Worm (Caenorhabditis elegans) whole organism, late embryonic: ENCODE data around the gene F57A8.1.

ENCODE experiments used
- C08G9.2 ChIP-seq: sonication (generic microtip); optimal IDR thresholded peaks from 2 replicates; lab custom pipeline; 2016; ENCODE audit warnings: mild to moderate bottlenecking, missing genetic modification characterization, moderate library complexity, missing compliant biosample characterization
- F13H6.1 ChIP-seq: sonication (generic microtip); optimal IDR thresholded peaks from 2 replicates; lab custom pipeline; 2016; ENCODE audit warnings: missing genetic modification characterization, missing compliant biosample characterization
- K02D7.2 ChIP-seq: sonication (generic microtip); optimal IDR thresholded peaks from 2 replicates; lab custom pipeline; 2017; ENCODE audit warnings: mild to moderate bottlenecking, missing genetic modification characterization, missing compliant biosample characterization
- K09A11.1 ChIP-seq: sonication (generic microtip); optimal IDR thresholded peaks from 2 replicates; lab custom pipeline; 2017; ENCODE audit warnings: antibody characterized with exemption, mild to moderate bottlenecking, missing genetic modification characterization, missing compliant biosample characterization; ENCODE audit not compliant: insufficient read depth
- T23F11.4 ChIP-seq: fragments of 200-800 bp; sonication (Bioruptor generic); optimal IDR thresholded peaks from 2 replicates; lab custom pipeline; 2018; ENCODE audit warnings: mild to moderate bottlenecking, missing genetic modification characterization, missing compliant biosample characterization
- Y22D7AL.16 ChIP-seq: sonication (generic microtip); optimal IDR thresholded peaks from 2 replicates; lab custom pipeline; 2016; ENCODE audit warnings: missing genetic modification characterization, missing compliant biosample characterization
- ahr-1 ChIP-seq: sonication (generic microtip); optimal IDR thresholded peaks from 2 replicates; lab custom pipeline; 2016; ENCODE audit warnings: missing genetic modification characterization, missing compliant biosample characterization
- ceh-14 ChIP-seq: sonication (generic microtip); optimal IDR thresholded peaks from 2 replicates; lab custom pipeline; 2016; ENCODE audit warnings: missing genotype, missing genetic modification characterization, missing compliant biosample characterization
- ceh-19 ChIP-seq: fragments of 200-800 bp; sonication (Bioruptor generic); optimal IDR thresholded peaks from 2 replicates; lab custom pipeline; 2018; ENCODE audit warnings: mild to moderate bottlenecking, missing genetic modification characterization, missing compliant biosample characterization
- ceh-30 ChIP-seq: fragments of 150-350 bp; optimal IDR thresholded peaks from 2 replicates; lab custom pipeline; 2014; ENCODE audit warnings: missing biosample characterization, missing genetic modification characterization
- ceh-45 ChIP-seq: fragments of 200-800 bp; sonication (Bioruptor generic); IDR thresholded peaks from 2 replicates; pipeline ENCODE4 v1.3.6; 2022; ENCODE audit warnings: missing genetic modification reagents, missing genetic modification characterization, missing compliant biosample characterization
- che-1 ChIP-seq: sonication (generic microtip); optimal IDR thresholded peaks from 2 replicates; lab custom pipeline; 2016; ENCODE audit warnings: mild to moderate bottlenecking, missing genetic modification characterization, missing compliant biosample characterization
- dmd-4 ChIP-seq: sonication (generic microtip); optimal IDR thresholded peaks from 2 replicates; lab custom pipeline; 2016; ENCODE audit warnings: borderline replicate concordance, missing genetic modification characterization, missing compliant biosample characterization
- ets-4 ChIP-seq: sonication (generic microtip); optimal IDR thresholded peaks from 2 replicates; lab custom pipeline; 2016; ENCODE audit warnings: missing genetic modification characterization, missing compliant biosample characterization
- eyg-1 ChIP-seq: sonication (generic microtip); optimal IDR thresholded peaks from 2 replicates; lab custom pipeline; 2016; ENCODE audit warnings: missing genotype, missing genetic modification characterization, missing compliant biosample characterization
- fkh-6 ChIP-seq: sonication (generic microtip); optimal IDR thresholded peaks from 2 replicates; lab custom pipeline; 2016; ENCODE audit warnings: missing genetic modification characterization, missing compliant biosample characterization
- gmeb-2 ChIP-seq: sonication (generic microtip); optimal IDR thresholded peaks from 2 replicates; lab custom pipeline; 2016; ENCODE audit warnings: missing genetic modification characterization, inconsistent platforms, missing compliant biosample characterization
- hlh-6 ChIP-seq: sonication (generic microtip); optimal IDR thresholded peaks from 2 replicates; lab custom pipeline; 2016; ENCODE audit warnings: missing genotype, missing genetic modification characterization, missing compliant biosample characterization
- lim-6 ChIP-seq: sonication (generic microtip); optimal IDR thresholded peaks from 2 replicates; lab custom pipeline; 2016; ENCODE audit warnings: missing genetic modification characterization, missing compliant biosample characterization
- lin-11 ChIP-seq: fragments of 200-800 bp; sonication (Bioruptor generic); optimal IDR thresholded peaks from 2 replicates; lab custom pipeline; 2018; ENCODE audit warnings: mild to moderate bottlenecking, missing genetic modification characterization, missing compliant biosample characterization
- madf-2 ChIP-seq: sonication (generic microtip); optimal IDR thresholded peaks from 2 replicates; lab custom pipeline; 2017; ENCODE audit warnings: missing genetic modification characterization, missing compliant biosample characterization
- mec-3 ChIP-seq: sonication (generic microtip); optimal IDR thresholded peaks from 2 replicates; lab custom pipeline; 2016; ENCODE audit warnings: borderline replicate concordance, missing genetic modification characterization, missing compliant biosample characterization
- nhr-11 ChIP-seq: fragments of 150-350 bp; optimal IDR thresholded peaks from 2 replicates; lab custom pipeline; 2014; ENCODE audit warnings: missing biosample characterization, missing genetic modification characterization
- nhr-232 ChIP-seq: sonication (generic microtip); optimal IDR thresholded peaks from 2 replicates; lab custom pipeline; 2016; ENCODE audit warnings: missing genetic modification characterization, missing compliant biosample characterization
- npax-4 ChIP-seq: sonication (generic microtip); optimal IDR thresholded peaks from 2 replicates; lab custom pipeline; 2016; ENCODE audit warnings: missing genetic modification characterization, missing compliant biosample characterization
- odd-2 ChIP-seq: sonication (generic microtip); optimal IDR thresholded peaks from 2 replicates; lab custom pipeline; 2017; ENCODE audit warnings: antibody characterized with exemption, mild to moderate bottlenecking, missing genetic modification characterization, missing compliant biosample characterization
- pag-3 ChIP-seq: sonication (generic microtip); optimal IDR thresholded peaks from 2 replicates; lab custom pipeline; 2016; ENCODE audit warnings: missing compliant biosample characterization, missing genetic modification characterization, borderline replicate concordance
- pat-9 ChIP-seq: fragments of 200-800 bp; sonication (Bioruptor generic); optimal IDR thresholded peaks from 2 replicates; lab custom pipeline; 2018; ENCODE audit warnings: mild to moderate bottlenecking, missing genetic modification characterization, moderate library complexity, missing compliant biosample characterization
- pax-1 ChIP-seq: fragments of 150-350 bp; optimal IDR thresholded peaks from 2 replicates; lab custom pipeline; 2014; ENCODE audit warnings: missing biosample characterization, missing genetic modification characterization
- pha-4 ChIP-seq: fragments of 150-350 bp; optimal IDR thresholded peaks from 2 replicates; lab custom pipeline; 2018; ENCODE audit warnings: missing biosample characterization, missing genetic modification reagents, missing genetic modification characterization
- pqm-1 ChIP-seq: sonication (generic microtip); optimal IDR thresholded peaks from 2 replicates; lab custom pipeline; 2016; ENCODE audit warnings: missing genetic modification characterization, missing compliant biosample characterization
- ref-2 ChIP-seq: sonication (generic microtip); optimal IDR thresholded peaks from 2 replicates; lab custom pipeline; 2016; ENCODE audit warnings: missing genetic modification characterization, missing compliant biosample characterization
- sdc-2 ChIP-seq: sonication (generic microtip); optimal IDR thresholded peaks from 2 replicates; lab custom pipeline; 2016; ENCODE audit warnings: missing genotype, missing genetic modification characterization, missing compliant biosample characterization
- syd-9 ChIP-seq: sonication (generic microtip); optimal IDR thresholded peaks from 2 replicates; lab custom pipeline; 2016; ENCODE audit warnings: mild to moderate bottlenecking, missing genetic modification characterization, moderate library complexity, missing compliant biosample characterization
- tbx-7 ChIP-seq: sonication (generic microtip); optimal IDR thresholded peaks from 2 replicates; lab custom pipeline; 2016; ENCODE audit warnings: missing genotype, missing genetic modification characterization, missing compliant biosample characterization
- unc-42 ChIP-seq: sonication (generic microtip); optimal IDR thresholded peaks from 2 replicates; lab custom pipeline; 2016; ENCODE audit warnings: missing genotype, missing genetic modification characterization, missing compliant biosample characterization
- unc-55 ChIP-seq: sonication (generic microtip); optimal IDR thresholded peaks from 2 replicates; lab custom pipeline; 2017; ENCODE audit warnings: missing biosample characterization, missing genetic modification reagents, missing genetic modification characterization
- unc-86 ChIP-seq: sonication (generic microtip); optimal IDR thresholded peaks from 2 replicates; lab custom pipeline; 2016; ENCODE audit warnings: missing genetic modification characterization, missing compliant biosample characterization

F57A8.1 gene

ce11 chrV:10047189-10047588 is 10.0 kb downstream of the F57A8.1 start:
- no peak for TF ChIP-seq nhr-232 (tag; lab: Kevin White, UChicago)
- no peak for TF ChIP-seq ref-2 (tag; lab: Kevin White, UChicago)
- no peak for TF ChIP-seq ahr-1 (tag; lab: Kevin White, UChicago)
- TF ChIP-seq, all 69 proteins: peak for 0

ce11 chrV:10049192-10049816 is 12.2 kb downstream of the F57A8.1 start:
- 0 out of 2 replicates have a peak, but pooled peaks have one; percentile 33 for TF ChIP-seq ceh-45
- TF ChIP-seq, all 69 proteins: peak for 1; not testable (repeated sequence) for 68

DNA sequence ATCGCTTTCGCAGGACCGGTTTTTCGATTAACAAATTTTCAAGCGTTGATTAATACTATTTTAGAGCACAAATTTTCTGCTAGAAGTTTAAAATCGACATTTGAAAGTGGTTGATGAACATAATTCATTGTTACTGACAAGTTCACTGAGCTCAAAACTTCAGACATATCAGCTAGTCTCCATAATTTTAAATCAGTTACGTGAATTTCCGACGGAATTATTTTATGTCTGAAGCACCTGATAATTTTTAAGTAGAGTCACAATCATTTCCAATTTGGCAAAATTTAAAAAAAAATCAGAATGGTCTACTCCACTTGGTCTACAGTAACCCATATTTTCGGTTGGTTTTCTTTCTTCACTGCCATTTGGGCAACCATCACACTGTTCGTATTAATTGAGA is 14.7 kb downstream of the F57A8.1 start, which contains the start of gene str-118:
TSS of gene str-118 (plus strand) at position 301 of the 400 bp plus-strand sequence.
- TF ChIP-seq pat-9 (tag; lab: Kevin White, UChicago) (no peak), sdc-2 (tag; lab: Kevin White, UChicago) (no peak), ceh-14 (tag; lab: Kevin White, UChicago) (no peak), mec-3 (tag; lab: Kevin White, UChicago) (no peak), ceh-19 (GFP tag; lab: Kevin White, UChicago) (no peak), gmeb-2 (tag; lab: Kevin White, UChicago) (no peak), hlh-6 (tag; lab: Kevin White, UChicago) (no peak), nhr-11 (tag; lab: Kevin White, UChicago) (no peak), dmd-4 (tag; lab: Kevin White, UChicago) (no peak)

- peak; percentile 70 for TF ChIP-seq unc-42 (tag; lab: Kevin White, UChicago)
- no peak for TF ChIP-seq ets-4
- no peak for TF ChIP-seq eyg-1 (tag; lab: Kevin White, UChicago)
- peak; percentile 36 for TF ChIP-seq ceh-30 (tag; lab: Kevin White, UChicago)
- TF ChIP-seq, all 69 proteins: peak for 2
Observed at ce11 chrV:10054872-10055271, 17.7 kb downstream of the F57A8.1 start, which contains the start of gene yif-1. TSS of gene yif-1 (minus strand) at chrV:10054913.

- TF ChIP-seq odd-2 (tag; lab: Kevin White, UChicago): no peak
- no peak for TF ChIP-seq lim-6
- no peak for TF ChIP-seq pax-1
- no peak for TF ChIP-seq che-1
- no peak for TF ChIP-seq ets-4
- no peak for TF ChIP-seq syd-9
- no peak for TF ChIP-seq nhr-232 (tag; lab: Kevin White, UChicago)
- no peak for TF ChIP-seq tbx-7 (tag; lab: Kevin White, UChicago)
- no peak for TF ChIP-seq madf-2 (tag; lab: Kevin White, UChicago)
- TF ChIP-seq C08G9.2: no peak
- TF ChIP-seq T23F11.4 (GFP tag; lab: Kevin White, UChicago): no peak
- no peak for TF ChIP-seq Y22D7AL.16 (tag; lab: Kevin White, UChicago)
- no peak for TF ChIP-seq fkh-6 (tag; lab: Kevin White, UChicago)
- no peak for TF ChIP-seq unc-55 (GFP tag; lab: Kevin White, UChicago)
- TF ChIP-seq unc-86 (tag; lab: Kevin White, UChicago): no peak
- TF ChIP-seq pqm-1 (tag; lab: Kevin White, UChicago): no peak
- no peak for TF ChIP-seq mec-3 (tag; lab: Kevin White, UChicago)
- no peak for TF ChIP-seq ceh-45
Observed at ce11 chrV:10058748-10059147, 21.6 kb downstream of the F57A8.1 start.

DNA sequence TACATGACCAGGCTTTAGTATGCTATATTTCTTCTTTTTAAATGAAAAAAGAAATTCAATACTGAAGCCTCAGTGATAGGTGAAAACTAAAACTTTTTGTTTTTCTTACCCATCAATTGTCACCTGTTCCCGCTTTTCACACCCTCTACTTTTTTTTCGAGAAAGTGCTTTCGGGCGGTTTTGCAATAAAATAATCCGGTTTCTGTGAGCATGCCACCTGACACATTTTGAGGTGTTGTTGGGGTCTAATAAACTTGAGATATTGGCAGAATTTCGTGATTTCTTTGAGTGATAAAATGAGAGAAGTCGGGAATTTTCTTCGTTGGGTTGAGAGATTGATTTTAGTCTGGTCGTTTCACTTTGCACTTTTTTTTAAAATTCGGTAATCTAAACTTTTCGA is 22.9 kb downstream of the F57A8.1 start:
- no peak for TF ChIP-seq pag-3 (tag; lab: Kevin White, UChicago)
- TF ChIP-seq K09A11.1: no peak
- no peak for TF ChIP-seq F13H6.1
- TF ChIP-seq ceh-45: no peak
- no peak for TF ChIP-seq pha-4
- TF ChIP-seq sdc-2 (tag; lab: Kevin White, UChicago): no peak
- TF ChIP-seq lim-6: no peak
- no peak for TF ChIP-seq nhr-232 (tag; lab: Kevin White, UChicago)
- TF ChIP-seq ref-2 (tag; lab: Kevin White, UChicago): no peak
- no peak for TF ChIP-seq K02D7.2 (tag; lab: Kevin White, UChicago)
- TF ChIP-seq C08G9.2: no peak
- TF ChIP-seq che-1: no peak
- no peak for TF ChIP-seq lin-11 (tag; lab: Kevin White, UChicago)
- no peak for TF ChIP-seq nhr-11 (tag; lab: Kevin White, UChicago)
- no peak for TF ChIP-seq Y22D7AL.16 (tag; lab: Kevin White, UChicago)
- no peak for TF ChIP-seq npax-4 (tag; lab: Kevin White, UChicago)
- no peak for TF ChIP-seq odd-2 (tag; lab: Kevin White, UChicago)
- TF ChIP-seq unc-86 (tag; lab: Kevin White, UChicago): no peak
- TF ChIP-seq, all 69 proteins: peak for 0
